Worm (Caenorhabditis elegans) whole organism, mixed stage, embryonic: ENCODE data around the gene ZK154.4.
A peak's percentile ranks its signal among the peaks of the same experiment; 100 is the strongest.

Experiments
- M03D4.4 ChIP-seq: sonication (generic microtip); optimal IDR thresholded peaks from 2 replicates; lab custom pipeline; 2017; ENCODE audit warnings: mild to moderate bottlenecking, missing genetic modification characterization, missing compliant biosample characterization
- bed-3 ChIP-seq: fragments of 200-800 bp; sonication (Bioruptor generic); optimal IDR thresholded peaks from 3 replicates; lab custom pipeline; 2018; ENCODE audit warnings: mild to moderate bottlenecking, missing genetic modification characterization, moderate library complexity, missing compliant biosample characterization
- blmp-1 ChIP-seq: fragments of 150-350 bp; optimal IDR thresholded peaks from 2 replicates; lab custom pipeline; 2014; ENCODE audit warnings: missing biosample characterization, missing genetic modification characterization
- ceh-39 ChIP-seq: fragments of 150-350 bp; optimal IDR thresholded peaks from 2 replicates; lab custom pipeline; 2014; ENCODE audit warnings: missing biosample characterization, missing genetic modification characterization
- ceh-43 ChIP-seq: fragments of 200-800 bp; sonication (Bioruptor generic); optimal IDR thresholded peaks from 2 replicates; lab custom pipeline; 2018; ENCODE audit warnings: mild to moderate bottlenecking, missing genetic modification characterization, moderate library complexity, missing compliant biosample characterization
- ceh-83 ChIP-seq: fragments of 200-800 bp; sonication (Bioruptor generic); optimal IDR thresholded peaks from 2 replicates; lab custom pipeline; 2018; ENCODE audit warnings: mild to moderate bottlenecking, missing genetic modification characterization, missing compliant biosample characterization
- cnd-1 ChIP-seq: fragments of 200-800 bp; sonication (Bioruptor generic); optimal IDR thresholded peaks from 2 replicates; lab custom pipeline; 2018; ENCODE audit warnings: mild to moderate bottlenecking, missing genetic modification characterization, missing compliant biosample characterization
- drap-1 ChIP-seq: fragments of 200-800 bp; sonication (Bioruptor generic); optimal IDR thresholded peaks from 3 replicates; lab custom pipeline; 2018; ENCODE audit warnings: mild to moderate bottlenecking, missing genetic modification characterization, missing compliant biosample characterization
- elt-1 ChIP-seq: sonication (generic microtip); optimal IDR thresholded peaks from 2 replicates; lab custom pipeline; 2017; ENCODE audit warnings: missing genetic modification characterization, mild to moderate bottlenecking, missing compliant biosample characterization, antibody characterized with exemption, moderate library complexity, borderline replicate concordance; ENCODE audit not compliant: insufficient read depth
- elt-3 ChIP-seq: fragments of 150-350 bp; optimal IDR thresholded peaks from 2 replicates; lab custom pipeline; 2014; ENCODE audit warnings: missing biosample characterization, missing genetic modification characterization
- flh-1 ChIP-seq: fragments of 200-800 bp; sonication (Bioruptor generic); optimal IDR thresholded peaks from 2 replicates; lab custom pipeline; 2018; ENCODE audit warnings: mild to moderate bottlenecking, missing genetic modification characterization, moderate library complexity, missing compliant biosample characterization
- ham-2 ChIP-seq: fragments of 200-800 bp; sonication (Bioruptor generic); optimal IDR thresholded peaks from 2 replicates; lab custom pipeline; 2018; ENCODE audit warnings: mild to moderate bottlenecking, missing genetic modification characterization, missing compliant biosample characterization
- hlh-1 ChIP-seq: fragments of 150-350 bp; optimal IDR thresholded peaks from 2 replicates; lab custom pipeline; 2014; ENCODE audit warnings: missing biosample characterization, missing genetic modification reagents, missing genetic modification characterization
- lin-13 ChIP-seq: fragments of 150-350 bp; optimal IDR thresholded peaks from 2 replicates; lab custom pipeline; 2014; ENCODE audit warnings: missing biosample characterization, missing genetic modification characterization
- lsy-2 ChIP-seq: fragments of 150-350 bp; optimal IDR thresholded peaks from 2 replicates; lab custom pipeline; 2014; ENCODE audit warnings: missing biosample characterization, missing genetic modification characterization
- mab-5 ChIP-seq: fragments of 150-350 bp; optimal IDR thresholded peaks from 2 replicates; lab custom pipeline; 2014; ENCODE audit warnings: missing biosample characterization, missing genetic modification characterization
- mep-1 ChIP-seq: fragments of 150-350 bp; optimal IDR thresholded peaks from 2 replicates; lab custom pipeline; 2017; ENCODE audit warnings: missing biosample characterization, missing genetic modification reagents, missing genetic modification characterization, inconsistent platforms
- mls-2 ChIP-seq: sonication (generic microtip); optimal IDR thresholded peaks from 2 replicates; lab custom pipeline; 2016; ENCODE audit warnings: mild to moderate bottlenecking, missing genetic modification characterization, moderate library complexity, missing compliant biosample characterization
- nhr-12 ChIP-seq: fragments of 150-350 bp; optimal IDR thresholded peaks from 2 replicates; lab custom pipeline; 2014; ENCODE audit warnings: missing biosample characterization, missing genetic modification characterization
- nhr-237 ChIP-seq: fragments of 150-350 bp; optimal IDR thresholded peaks from 2 replicates; lab custom pipeline; 2014; ENCODE audit warnings: missing biosample characterization, missing genetic modification characterization
- nhr-28 ChIP-seq: fragments of 150-350 bp; optimal IDR thresholded peaks from 2 replicates; lab custom pipeline; 2014; ENCODE audit warnings: missing biosample characterization, missing genetic modification characterization
- nhr-76 ChIP-seq: sonication (generic microtip); optimal IDR thresholded peaks from 2 replicates; lab custom pipeline; 2017; ENCODE audit warnings: missing biosample characterization, missing genetic modification characterization
- sem-2 ChIP-seq: fragments of 200-800 bp; sonication (Bioruptor generic); optimal IDR thresholded peaks from 2 replicates; lab custom pipeline; 2018; ENCODE audit warnings: mild to moderate bottlenecking, missing genetic modification characterization, missing compliant biosample characterization
- snpc-4 ChIP-seq: fragments of 150-350 bp; optimal IDR thresholded peaks from 2 replicates; lab custom pipeline; 2014; ENCODE audit warnings: missing biosample characterization, missing genetic modification characterization
- sptf-1 ChIP-seq: sonication (generic microtip); optimal IDR thresholded peaks from 2 replicates; lab custom pipeline; 2017; ENCODE audit warnings: mild to moderate bottlenecking, missing genetic modification characterization, moderate library complexity, missing compliant biosample characterization
- tbx-8 ChIP-seq: fragments of 200-800 bp; sonication (Bioruptor generic); optimal IDR thresholded peaks from 2 replicates; lab custom pipeline; 2018; ENCODE audit warnings: mild to moderate bottlenecking, missing genetic modification characterization, moderate library complexity, missing compliant biosample characterization
- unc-120 ChIP-seq: sonication (generic microtip); optimal IDR thresholded peaks from 2 replicates; lab custom pipeline; 2017; ENCODE audit warnings: missing genetic modification characterization, missing compliant biosample characterization; ENCODE audit not compliant: poor library complexity, severe bottlenecking
- unc-39 ChIP-seq: fragments of 150-350 bp; optimal IDR thresholded peaks from 2 replicates; lab custom pipeline; 2014; ENCODE audit warnings: missing biosample characterization, missing genetic modification characterization
- unc-62 ChIP-seq: fragments of 150-350 bp; optimal IDR thresholded peaks from 2 replicates; lab custom pipeline; 2014; ENCODE audit warnings: missing biosample characterization, missing genetic modification reagents, missing genetic modification characterization
- zip-8 ChIP-seq: fragments of 150-350 bp; optimal IDR thresholded peaks from 2 replicates; lab custom pipeline; 2014; ENCODE audit warnings: missing biosample characterization, missing genetic modification characterization
- ztf-11 ChIP-seq: fragments of 150-350 bp; optimal IDR thresholded peaks from 2 replicates; lab custom pipeline; 2014; ENCODE audit warnings: missing biosample characterization, missing genetic modification characterization

Gene ZK154.4

DNA sequence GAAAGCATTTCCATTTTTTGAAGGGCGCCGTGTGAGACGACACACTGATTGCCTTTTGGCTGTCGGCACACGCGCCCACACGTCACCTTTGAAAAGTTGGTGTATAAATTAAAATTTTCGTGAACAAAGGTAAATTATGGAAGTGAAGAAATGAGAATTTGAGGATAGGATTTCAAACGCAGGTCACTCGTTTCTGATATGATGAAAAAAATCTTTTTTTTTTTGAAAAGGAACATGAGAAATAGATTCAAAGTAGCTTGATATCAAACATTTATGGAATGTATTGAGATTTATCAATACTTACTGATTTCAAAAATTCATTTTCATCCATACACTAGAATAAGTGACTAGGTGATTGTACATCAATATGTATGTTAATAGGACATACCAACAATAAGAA lies 35.3 kb upstream of the ZK154.4 start:
- TF ChIP-seq unc-120 (tag; lab: Kevin White, UChicago) (no peak), unc-62 (GFP tag; lab: Kevin White, UChicago) (no peak), mep-1 (tag; lab: Kevin White, UChicago) (no peak), lin-13 (tag; lab: Kevin White, UChicago) (no peak), nhr-28 (tag; lab: Kevin White, UChicago) (no peak), M03D4.4 (no peak), elt-3 (tag; lab: Kevin White, UChicago) (no peak), drap-1 (GFP tag; lab: Kevin White, UChicago) (no peak), snpc-4 (no peak), ham-2 (GFP tag; lab: Kevin White, UChicago) (no peak), ceh-39 (tag; lab: Kevin White, UChicago) (no peak), tbx-8 (GFP tag; lab: Kevin White, UChicago) (no peak), cnd-1 (no peak)

DNA sequence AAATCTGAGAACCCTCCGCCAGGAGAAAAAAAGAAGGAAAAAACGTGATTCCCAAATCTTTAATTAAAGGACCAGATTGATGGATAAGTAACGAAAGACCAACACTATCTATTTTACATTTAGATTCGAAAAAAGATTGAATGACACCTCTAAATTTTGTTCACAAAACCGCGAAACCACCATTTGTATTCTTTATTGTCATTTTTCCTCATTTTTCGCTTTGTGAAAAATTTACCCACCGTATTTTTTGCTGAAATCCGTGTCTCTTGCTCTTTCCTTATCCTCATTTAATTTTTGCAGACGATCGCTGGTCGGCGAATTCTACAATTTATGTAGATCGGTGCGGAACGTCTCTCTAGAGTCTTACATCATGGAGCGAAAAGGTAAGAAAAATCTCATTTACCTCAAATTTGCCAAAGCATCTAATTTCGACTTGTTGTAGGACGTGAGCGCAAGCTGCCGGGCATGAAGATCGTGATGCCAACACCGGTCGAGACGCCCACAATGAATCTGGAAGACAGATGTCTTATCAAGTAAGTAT lies 34.3 kb upstream of the ZK154.4 start, which contains the start of the genes sek-1 and R03G5.6:
TSS of gene sek-1 (plus strand) at position 301 of the 541 bp plus-strand sequence.
TSS of gene R03G5.6 (minus strand) at position 491 of the 541 bp plus-strand sequence.
- TF ChIP-seq ceh-39 (tag; lab: Kevin White, UChicago), result no peak
- no peak for TF ChIP-seq mab-5 (tag; lab: Kevin White, UChicago)
- TF ChIP-seq elt-1, result no peak
- TF ChIP-seq mls-2 (tag; lab: Kevin White, UChicago), result no peak

DNA sequence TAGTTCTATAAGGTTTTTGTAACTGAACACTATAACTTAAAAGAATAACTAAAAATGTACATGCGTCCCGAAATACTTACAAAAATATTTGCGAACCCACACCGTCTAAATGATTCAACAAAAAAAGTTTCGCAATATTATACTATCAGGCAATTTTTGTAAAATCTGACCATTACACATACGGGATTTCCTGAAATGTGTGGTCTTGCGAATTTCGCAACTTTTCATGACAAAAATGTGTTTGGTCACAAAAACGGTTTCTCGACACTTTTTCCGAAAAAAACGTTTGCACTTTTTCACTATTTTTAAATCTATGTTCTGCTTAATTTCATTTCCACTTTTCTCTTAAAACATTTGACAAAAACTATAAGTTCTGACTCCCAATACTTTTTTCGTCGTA lies 33.0 kb upstream of the ZK154.4 start:
- no peak for TF ChIP-seq ztf-11 (tag; lab: Kevin White, UChicago)
- TF ChIP-seq unc-62 (GFP tag; lab: Kevin White, UChicago), result no peak
- no peak for TF ChIP-seq ham-2 (GFP tag; lab: Kevin White, UChicago)
- no peak for TF ChIP-seq ceh-43 (GFP tag; lab: Kevin White, UChicago)
- no peak for TF ChIP-seq snpc-4
- TF ChIP-seq ceh-83 (GFP tag; lab: Kevin White, UChicago), result no peak
- TF ChIP-seq nhr-237 (tag; lab: Kevin White, UChicago), result no peak
- TF ChIP-seq nhr-12, result no peak
- no peak for TF ChIP-seq blmp-1
- no peak for TF ChIP-seq elt-3 (tag; lab: Kevin White, UChicago)
- no peak for TF ChIP-seq hlh-1 (tag; lab: Kevin White, UChicago)
- no peak for TF ChIP-seq sptf-1 (tag; lab: Kevin White, UChicago)
- no peak for TF ChIP-seq tbx-8 (GFP tag; lab: Kevin White, UChicago)
- TF ChIP-seq, all 35 proteins: peak for 0

DNA sequence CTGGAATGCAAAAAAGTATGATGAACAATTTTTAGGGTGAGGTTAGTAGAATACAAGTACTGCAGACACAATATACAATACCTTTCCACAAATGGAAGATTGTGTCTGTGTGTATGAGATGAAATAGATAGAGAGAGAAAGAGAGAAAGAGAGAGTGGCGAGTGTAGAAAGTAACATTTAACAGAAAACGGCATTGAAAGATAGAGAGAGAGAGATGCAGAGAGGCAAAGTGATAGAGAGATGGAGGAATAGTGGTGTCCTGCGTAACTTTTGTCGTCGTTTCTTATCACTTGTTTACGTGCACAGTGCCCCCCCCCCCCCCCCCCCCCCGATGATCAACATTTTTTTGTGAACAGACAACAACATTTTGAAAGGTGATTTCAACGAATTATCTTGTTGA lies 32.5 kb upstream of the ZK154.4 start:
- no peak for TF ChIP-seq unc-39 (tag; lab: Kevin White, UChicago)
- TF ChIP-seq blmp-1, result peak; percentile 7
- TF ChIP-seq sptf-1 (tag; lab: Kevin White, UChicago), result peak; percentile 10
- no peak for TF ChIP-seq bed-3 (GFP tag; lab: Kevin White, UChicago)
- TF ChIP-seq ceh-43 (GFP tag; lab: Kevin White, UChicago), result no peak
- no peak for TF ChIP-seq lsy-2 (tag; lab: Kevin White, UChicago)
- no peak for TF ChIP-seq ztf-11 (tag; lab: Kevin White, UChicago)

DNA sequence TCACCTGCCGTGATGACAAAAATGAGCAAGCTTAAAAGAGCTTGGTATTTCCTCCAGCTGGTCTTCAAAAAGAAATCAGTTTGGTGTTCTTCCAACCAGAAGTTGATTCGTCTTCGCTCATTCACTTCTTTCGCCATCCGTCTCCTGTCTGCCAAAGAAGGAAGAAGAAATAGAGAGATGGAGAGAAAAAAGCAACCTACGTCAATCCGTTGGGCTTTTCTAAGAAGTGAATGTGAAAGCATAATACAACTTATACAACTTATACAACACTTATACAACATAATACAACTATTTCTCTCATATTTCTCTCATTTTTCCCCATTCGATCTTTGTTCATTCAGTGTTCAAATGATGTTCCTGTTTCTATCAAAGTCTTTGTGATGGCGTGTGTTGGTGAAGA lies 28.8 kb upstream of the ZK154.4 start:
- TF ChIP-seq drap-1 (GFP tag; lab: Kevin White, UChicago), result no peak
- TF ChIP-seq ceh-83 (GFP tag; lab: Kevin White, UChicago), result no peak
- no peak for TF ChIP-seq nhr-76
- no peak for TF ChIP-seq sem-2
- TF ChIP-seq flh-1, result no peak
- no peak for TF ChIP-seq nhr-28 (tag; lab: Kevin White, UChicago)
- no peak for TF ChIP-seq elt-3 (tag; lab: Kevin White, UChicago)
- no peak for TF ChIP-seq nhr-237 (tag; lab: Kevin White, UChicago)
- TF ChIP-seq M03D4.4, result no peak
- TF ChIP-seq tbx-8 (GFP tag; lab: Kevin White, UChicago), result no peak
- no peak for TF ChIP-seq zip-8
- no peak for TF ChIP-seq elt-1
